Worm (Caenorhabditis elegans): ENCODE data around the gene C55C3.1.

The C55C3.1 gene

DNA sequence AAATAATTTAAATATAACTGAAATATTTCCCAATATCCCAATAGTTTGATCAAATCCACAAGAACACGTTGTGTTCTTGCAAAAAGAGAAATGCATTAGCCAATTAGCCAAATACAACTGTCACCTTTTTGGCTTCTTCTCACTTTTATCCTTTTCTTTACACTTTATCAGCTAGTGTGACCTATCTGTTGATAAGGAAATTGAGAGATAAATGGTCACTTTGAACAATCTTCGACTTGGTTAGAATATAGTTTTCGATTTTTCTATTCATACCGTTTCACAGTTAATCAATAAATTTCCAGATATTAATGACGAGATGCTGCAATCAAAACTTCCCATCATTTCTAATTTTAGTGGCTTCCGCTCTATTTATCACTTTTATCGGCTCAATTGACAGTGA, at the start of gene C55C3.1:
C55C3.1 (plus strand) TSS at position 301 of the 400 bp plus-strand sequence.
- TF ChIP-seq nhr-19 (GFP tag; conservative IDR thresholded peaks at IDR 0.05) (no peak), nhr-85 (tag) (peak; percentile 19), egl-13 (tag; optimal IDR thresholded peaks at IDR 0.05) (no peak), lin-39 (tag; optimal IDR thresholded peaks at IDR 0.05) (no peak), tlp-1 (tag; optimal IDR thresholded peaks at IDR 0.05) (no peak), fkh-4 (tag; optimal IDR thresholded peaks at IDR 0.05; ENCODE audit: borderline replicate concordance) (no peak), lin-35 (GFP tag; optimal IDR thresholded peaks at IDR 0.05) (no peak), elt-2 (tag; optimal IDR thresholded peaks at IDR 0.05) (no peak), blmp-1 (tag; optimal IDR thresholded peaks at IDR 0.05) (peak; percentile 88), sup-37 (GFP tag; optimal IDR thresholded peaks at IDR 0.05) (no peak)

DNA sequence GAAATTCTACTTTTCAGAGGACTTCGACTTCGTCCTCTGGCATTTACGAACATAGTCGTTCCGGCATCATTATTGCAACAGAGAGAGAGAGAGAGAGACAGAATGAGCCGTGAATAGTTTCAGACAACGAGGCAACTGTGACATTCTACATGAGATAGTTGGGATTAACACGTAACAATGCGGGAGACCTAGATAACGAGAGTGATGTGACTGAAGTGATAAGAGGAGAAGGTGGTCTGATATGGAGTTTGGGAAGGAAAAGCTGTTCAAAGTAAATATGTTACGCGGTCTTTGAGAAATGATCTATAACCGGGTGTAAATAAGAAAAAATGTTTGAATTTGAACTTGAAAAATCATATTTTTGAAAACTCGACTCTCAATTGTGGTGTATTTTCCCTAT, 49.4 kb upstream of the C55C3.1 start:
- TF ChIP-seq sptf-1 (tag; optimal IDR thresholded peaks at IDR 0.05) = no peak
- no peak for TF ChIP-seq xbp-1 (tag; optimal IDR thresholded peaks at IDR 0.05)
- TF ChIP-seq hpl-2 (GFP tag; optimal IDR thresholded peaks at IDR 0.05) = no peak
- TF ChIP-seq lin-14 (GFP tag; optimal IDR thresholded peaks at IDR 0.05) = peak; percentile 12
- peak; percentile 58 for TF ChIP-seq elt-2 (tag; optimal IDR thresholded peaks at IDR 0.05)
- no peak for TF ChIP-seq ceh-8 (GFP tag; optimal IDR thresholded peaks at IDR 0.05)
- peak in 1 of 2 experiments; percentile 24 for TF ChIP-seq lin-35 (GFP tag; optimal IDR thresholded peaks at IDR 0.05)
- no peak for TF ChIP-seq dpl-1 (GFP tag; optimal IDR thresholded peaks at IDR 0.05)

DNA sequence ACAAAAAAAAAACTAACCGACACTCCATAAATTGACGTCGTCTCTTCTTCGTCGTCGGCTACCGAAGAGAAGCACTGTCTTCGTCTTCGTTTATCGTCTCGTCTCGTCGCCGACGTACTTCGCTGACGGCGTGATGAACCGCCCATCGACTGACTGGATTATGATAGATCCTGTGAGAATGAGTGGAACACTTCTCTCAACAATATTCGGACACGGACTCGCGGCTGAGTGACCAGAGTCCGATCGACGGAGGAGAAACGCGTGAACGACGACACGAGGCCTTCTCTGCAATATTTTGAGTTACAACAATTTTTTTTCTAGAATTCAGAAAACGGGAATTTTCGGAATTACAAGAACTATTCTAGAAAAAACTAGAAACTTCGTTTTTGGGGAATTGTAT, 48.7 kb upstream of the C55C3.1 start, which contains the start of gene skn-1:
skn-1 (minus strand) TSS at position 146 of the 400 bp plus-strand sequence.
- TF ChIP-seq aha-1 (tag; optimal IDR thresholded peaks at IDR 0.05) (no peak), unc-86 (tag; optimal IDR thresholded peaks at IDR 0.05) (no peak), efl-1 (optimal IDR thresholded peaks at IDR 0.05) (no peak), efl-1 (GFP tag; optimal IDR thresholded peaks at IDR 0.05 in 1 of 2) (peak in 1 of 2 experiments; percentile 88)

DNA sequence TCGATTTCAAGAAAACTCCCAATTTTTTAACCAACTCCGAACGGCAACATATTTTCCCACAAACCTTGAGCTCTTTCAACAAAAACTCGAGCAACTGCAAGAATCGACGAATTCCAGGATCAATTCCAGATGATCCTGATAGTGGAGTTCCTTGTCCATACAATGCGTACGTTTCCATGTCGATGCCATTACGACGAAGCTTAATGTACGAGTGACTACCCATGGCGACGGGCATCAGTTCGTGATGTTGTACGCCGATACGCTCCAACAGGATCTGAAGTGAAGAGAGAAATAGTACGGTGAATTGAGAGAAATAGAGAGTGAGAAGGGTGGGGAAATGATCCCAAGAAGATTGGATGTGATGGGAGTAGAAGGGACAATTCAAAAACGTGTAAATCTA, 46.8 kb upstream of the C55C3.1 start:
- TF ChIP-seq Y116A8C.19 (tag; optimal IDR thresholded peaks at IDR 0.05; ENCODE audit: borderline replicate concordance) (no peak), efl-1 (optimal IDR thresholded peaks at IDR 0.05) (no peak), efl-1 (GFP tag; optimal IDR thresholded peaks at IDR 0.05 in 1 of 2) (peak in 1 of 2 experiments; percentile 17)

DNA sequence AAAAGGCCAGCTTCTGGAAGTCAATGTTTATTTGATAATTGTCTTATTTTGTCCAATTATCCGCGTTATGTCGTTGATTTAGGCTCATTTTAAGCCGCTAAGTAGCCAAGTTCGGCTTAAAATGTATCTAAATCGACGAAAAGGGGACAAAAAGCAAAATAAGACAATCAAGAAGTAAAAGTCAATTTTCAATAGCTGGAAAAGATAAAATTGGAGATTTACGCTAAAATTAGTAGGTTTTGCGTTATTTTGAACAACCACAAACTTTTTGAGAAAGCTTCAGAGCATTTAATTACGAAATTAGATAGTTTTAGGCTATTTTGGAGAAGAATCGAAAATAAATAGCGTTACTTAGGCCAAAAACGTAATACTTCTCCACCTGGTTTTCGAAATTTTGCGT, 46.0 kb upstream of the C55C3.1 start:
- TF ChIP-seq ama-1 (optimal IDR thresholded peaks at IDR 0.05) (no peak), Y116A8C.19 (tag; optimal IDR thresholded peaks at IDR 0.05; ENCODE audit: borderline replicate concordance) (no peak), nhr-20 (tag; optimal IDR thresholded peaks at IDR 0.05) (no peak), nhr-85 (tag) (peak; percentile 13)

DNA sequence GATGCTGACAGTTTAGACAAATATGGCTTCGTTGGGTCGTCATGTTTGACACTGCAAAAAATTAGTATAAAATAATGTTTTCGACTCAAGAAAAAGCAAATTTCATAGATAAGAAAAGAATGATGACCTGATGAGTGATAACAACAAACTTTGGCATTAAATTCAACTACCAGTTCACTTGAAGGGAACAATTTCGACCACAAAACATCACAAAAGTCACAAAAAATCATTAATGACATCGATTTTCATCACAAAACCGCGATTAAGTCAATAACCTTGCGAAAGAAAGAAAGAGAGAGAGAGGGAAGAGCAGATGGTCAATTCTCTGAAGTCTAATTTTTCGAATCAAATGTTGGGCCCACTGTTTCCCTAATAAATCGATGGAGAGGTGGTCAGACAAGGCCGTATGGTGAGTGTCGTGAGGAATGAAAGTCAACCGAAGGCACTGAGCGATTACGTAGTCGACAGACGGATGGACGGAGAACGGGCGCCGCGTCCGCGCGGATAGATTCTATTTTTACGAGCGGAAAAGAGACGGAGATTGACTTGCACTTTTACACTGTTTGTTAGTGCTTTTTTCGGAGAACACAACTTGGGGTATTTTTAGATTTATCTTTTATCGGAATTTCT, 44.4 kb upstream of the C55C3.1 start, which contains the start of gene bec-1:
bec-1 (minus strand) TSS at position 51 of the 630 bp plus-strand sequence.
- TF ChIP-seq lin-14 (GFP tag; optimal IDR thresholded peaks at IDR 0.05) (peak; percentile 1), unc-62 (GFP tag; optimal IDR thresholded peaks at IDR 0.05) (no peak), pax-3 (tag; optimal IDR thresholded peaks at IDR 0.05) (no peak), mep-1 (tag; optimal IDR thresholded peaks at IDR 0.05) (peak; percentile 2), blmp-1 (tag; optimal IDR thresholded peaks at IDR 0.05) (peak; percentile 19), efl-1 (optimal IDR thresholded peaks at IDR 0.05) (no peak), efl-1 (GFP tag; optimal IDR thresholded peaks at IDR 0.05 in 1 of 2) (peak in 1 of 2 experiments; percentile 72)

DNA sequence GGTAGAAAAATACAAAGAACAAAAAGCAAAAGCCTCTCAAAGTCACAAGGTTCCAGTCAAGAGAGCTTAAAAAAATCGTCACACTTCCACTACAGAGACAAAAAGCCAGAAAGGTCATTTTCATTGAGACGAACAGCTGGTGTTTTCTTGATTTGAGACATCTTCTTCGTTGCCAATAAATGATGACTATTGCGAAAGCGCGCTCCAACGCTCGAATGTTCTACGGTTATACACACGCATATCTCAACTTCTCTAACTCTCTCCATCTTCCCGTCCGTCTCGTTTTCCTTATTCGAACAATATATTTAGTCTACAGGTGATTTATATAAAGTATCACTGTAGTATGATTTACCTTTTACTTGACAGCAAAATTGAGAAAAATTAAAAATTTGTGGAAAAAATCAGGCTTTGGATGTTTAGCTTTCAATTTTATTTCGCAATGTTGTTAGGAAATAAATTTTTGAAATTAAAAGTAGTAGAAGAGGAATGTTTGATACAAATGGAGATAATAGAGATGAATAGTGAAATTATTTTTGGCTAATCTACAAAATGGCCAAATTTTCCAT, 43.5 kb upstream of the C55C3.1 start:
- no peak for TF ChIP-seq F16B12.6 (tag; optimal IDR thresholded peaks at IDR 0.05)
- TF ChIP-seq dpl-1 (GFP tag; optimal IDR thresholded peaks at IDR 0.05) = peak; percentile 1 to 46 (median 27)
- no peak for TF ChIP-seq C34B4.2 (tag; optimal IDR thresholded peaks at IDR 0.05)
- TF ChIP-seq vab-15 (tag; optimal IDR thresholded peaks at IDR 0.05) = no peak
- TF ChIP-seq ets-5 (GFP tag; IDR thresholded peaks at IDR 0.05) = no peak
- peak; percentile 8 for TF ChIP-seq lir-3 (tag; optimal IDR thresholded peaks at IDR 0.05; ENCODE audit: poor library complexity)
- no peak for TF ChIP-seq hpl-2 (GFP tag; optimal IDR thresholded peaks at IDR 0.05)
- TF ChIP-seq ceh-8 (GFP tag; optimal IDR thresholded peaks at IDR 0.05) = no peak
- TF ChIP-seq nhr-28 (tag; optimal IDR thresholded peaks at IDR 0.05) = no peak
- peak; percentile 81 for TF ChIP-seq nhr-85 (tag)
- TF ChIP-seq egl-27 (tag; optimal IDR thresholded peaks at IDR 0.05) = no peak
- no peak for TF ChIP-seq fkh-10 (GFP tag; optimal IDR thresholded peaks at IDR 0.05)
- TF ChIP-seq nhr-76 (tag; optimal IDR thresholded peaks at IDR 0.05) = no peak
- TF ChIP-seq alr-1 (tag; optimal IDR thresholded peaks at IDR 0.05; ENCODE audit: borderline replicate concordance) = no peak
- TF ChIP-seq nhr-237 (tag; optimal IDR thresholded peaks at IDR 0.05) = peak; percentile 8
- no peak for TF ChIP-seq aha-1 (tag; optimal IDR thresholded peaks at IDR 0.05)
- TF ChIP-seq lin-14 (GFP tag; optimal IDR thresholded peaks at IDR 0.05) = peak; percentile 85
- TF ChIP-seq lin-39 (tag; optimal IDR thresholded peaks at IDR 0.05) = no peak
- peak; percentile 17 to 62 for TF ChIP-seq lsy-2 (tag; optimal IDR thresholded peaks at IDR 0.05)
